Fruit fly (Drosophila melanogaster) whole organism, pupa: Measurements from ENCODE around the gene CG14434.

Source experiments
- CG10348 ChIP-seq: fragments of 200-800 bp; sonication (Bioruptor generic); IDR thresholded peaks from 2 replicates; pipeline ENCODE4 v1.3.6; 2022; ENCODE audit warnings: missing biosample characterization, missing genetic modification characterization
- CG14655 ChIP-seq: fragments of 200-800 bp; sonication (Bioruptor generic); optimal IDR thresholded peaks from 3 replicates; lab custom pipeline; 2017; ENCODE audit warnings: mild to moderate bottlenecking, missing biosample characterization, missing genetic modification reagents, missing genetic modification characterization
- CG4496 ChIP-seq: fragments of 200-800 bp; sonication (Bioruptor generic); IDR thresholded peaks from 3 replicates; pipeline ENCODE4 v1.3.6; 2022; ENCODE audit warnings: missing biosample characterization, missing genetic modification characterization
- Pif1A ChIP-seq: fragments of 200-800 bp; sonication (Bioruptor generic); optimal IDR thresholded peaks from 3 replicates; lab custom pipeline; 2016; ENCODE audit warnings: missing biosample characterization, missing genetic modification characterization

dm6 chrX:6843841-6844440, 23.1 kb downstream of the CG14434 start, which contains the start of the genes CG14435 and Tmf:
- TF ChIP-seq CG14655 (GFP tag; lab: Kevin White, UChicago) = peak; percentile 82
- TF ChIP-seq CG4496 (GFP tag; lab: Robert Waterston, UW) = peak; percentile 82
- TF ChIP-seq CG10348 (GFP tag; lab: Robert Waterston, UW) = peak; percentile 55; the same call in 1 of the 2 replicates
- TF ChIP-seq Pif1A = peak; percentile 55
